Worm (Caenorhabditis elegans) whole organism, L4 larva: Measurements from ENCODE around the gene T04C12.1.

Experiments used
- dve-1 ChIP-seq: sonication (generic microtip); optimal IDR thresholded peaks from 2 replicates; lab custom pipeline; 2017; ENCODE audit warnings: antibody characterized with exemption, mild to moderate bottlenecking, missing genetic modification characterization, missing compliant biosample characterization; ENCODE audit not compliant: insufficient read depth
- set-16 ChIP-seq: fragments of 200-800 bp; sonication (Bioruptor generic); IDR thresholded peaks from 2 replicates; pipeline ENCODE4 v1.3.6; 2022; ENCODE audit warnings: missing genetic modification reagents, missing genetic modification characterization, missing compliant biosample characterization
- unc-62 ChIP-seq, 3 experiments: fragments of 150-350 bp in 1 of 3; sonication (generic microtip); optimal IDR thresholded peaks in 2 of 3; peaks in 1 of 3; 1 replicate in 1 of 3; 2 replicates in 2 of 3; lab custom pipeline; 2014 to 2017; ENCODE audit warnings: missing biosample characterization in 3 of 3, missing genetic modification characterization in 3 of 3, missing genetic modification reagents in 3 of 3, missing genotype in 1 of 3

ce11 chrV:11095873-11096272, 36.8 kb upstream of the T04C12.1 start, which contains the start of gene Y42A5A.3:
- no peak for TF ChIP-seq unc-62 (GFP tag; optimal IDR thresholded peaks at IDR 0.05 in 1 of 2; lab: Kevin White, UChicago)
- no peak for TF ChIP-seq unc-62 (tag; optimal IDR thresholded peaks at IDR 0.05; lab: Kevin White, UChicago)
- TF ChIP-seq set-16 (GFP tag; lab: Robert Waterston, UW), result no peak
- TF ChIP-seq dve-1 (tag; lab: Kevin White, UChicago), result no peak
